Worm (Caenorhabditis elegans) whole organism, L4/young adult: ENCODE measurements around the gene sru-4.

Experiments
- W03F9.2 ChIP-seq: fragments of 150-350 bp; optimal IDR thresholded peaks from 2 replicates; lab custom pipeline; 2014; ENCODE audit warnings: missing biosample characterization, missing genetic modification characterization
- dao-5 ChIP-seq: sonication (generic microtip); optimal IDR thresholded peaks from 2 replicates; lab custom pipeline; 2016; ENCODE audit warnings: missing genotype, missing genetic modification characterization, moderate library complexity, missing compliant biosample characterization
- him-1 ChIP-seq: sonication (generic microtip); optimal IDR thresholded peaks from 2 replicates; lab custom pipeline; 2016; ENCODE audit warnings: missing genotype, missing genetic modification reagents, missing genetic modification characterization, missing compliant biosample characterization

DNA sequence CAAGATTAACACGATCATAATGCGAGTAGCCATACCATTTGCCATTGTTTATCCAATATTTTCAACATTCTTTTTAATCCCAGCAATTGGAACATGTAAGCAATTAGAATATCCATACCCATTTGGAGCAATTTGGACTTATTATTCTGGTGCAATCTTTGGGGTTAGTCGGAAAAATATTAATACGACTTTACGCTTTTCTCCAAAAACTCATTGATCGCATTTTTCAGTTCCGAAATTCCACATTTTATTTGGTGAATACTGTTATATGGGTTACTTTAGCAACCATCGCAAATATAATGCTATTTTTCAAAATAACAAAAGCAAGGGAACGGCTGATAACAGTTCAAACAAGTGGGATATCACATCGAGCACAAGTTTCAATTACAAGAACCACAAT, 11.4 kb upstream of the sru-4 start:
- TF ChIP-seq him-1 (tag; lab: Kevin White, UChicago) (no peak), dao-5 (tag; lab: Kevin White, UChicago) (no peak), W03F9.2 (tag; lab: Kevin White, UChicago) (no peak)
